Worm (Caenorhabditis elegans) whole organism, L3 larva: ENCODE data around the gene T27A10.6.

Experiments used
- ZK546.5 ChIP-seq: sonication (generic microtip); optimal IDR thresholded peaks from 2 replicates; lab custom pipeline; 2017; ENCODE audit warnings: missing biosample characterization, missing genetic modification characterization
- ceh-82 ChIP-seq: fragments of 150-350 bp; optimal IDR thresholded peaks from 2 replicates; lab custom pipeline; 2014; ENCODE audit warnings: missing biosample characterization, missing genetic modification characterization
- ceh-9 ChIP-seq: sonication (generic microtip); optimal IDR thresholded peaks from 2 replicates; lab custom pipeline; 2018; ENCODE audit warnings: missing biosample characterization, missing genetic modification characterization
- egl-27 ChIP-seq: sonication (generic microtip); optimal IDR thresholded peaks from 4 replicates; lab custom pipeline; 2017; ENCODE audit warnings: missing biosample characterization, missing genetic modification reagents, missing genetic modification characterization
- elt-1 ChIP-seq: fragments of 150-350 bp; optimal IDR thresholded peaks from 2 replicates; lab custom pipeline; 2014; ENCODE audit warnings: missing biosample characterization, missing genetic modification characterization
- lin-15B ChIP-seq: fragments of 150-350 bp; optimal IDR thresholded peaks from 2 replicates; lab custom pipeline; 2014; ENCODE audit warnings: missing biosample characterization, missing genetic modification characterization
- nhr-25 ChIP-seq: sonication (generic microtip); optimal IDR thresholded peaks from 2 replicates; lab custom pipeline; 2017; ENCODE audit warnings: missing biosample characterization, missing genetic modification characterization
- pqm-1 ChIP-seq: fragments of 150-350 bp; optimal IDR thresholded peaks from 2 replicates; lab custom pipeline; 2017; ENCODE audit warnings: missing biosample characterization, missing genetic modification characterization, inconsistent platforms
- unc-62 ChIP-seq: fragments of 150-350 bp; sonication (generic microtip); optimal IDR thresholded peaks from 4 replicates; lab custom pipeline; 2014; ENCODE audit warnings: missing biosample characterization, missing genetic modification reagents, missing genetic modification characterization

ce11 chrX:3590510-3590909 is 5.6 kb downstream of the T27A10.6 start:
- TF ChIP-seq lin-15B (tag; lab: Kevin White, UChicago) (no peak), ZK546.5 (no peak), elt-1 (tag; lab: Kevin White, UChicago) (no peak), nhr-25 (tag; lab: Kevin White, UChicago) (no peak), ceh-82 (tag; lab: Kevin White, UChicago) (no peak), ceh-9 (tag; lab: Kevin White, UChicago) (no peak), unc-62 (GFP tag; lab: Kevin White, UChicago) (no peak), egl-27 (tag; lab: Kevin White, UChicago) (no peak), pqm-1 (no peak)
